Worm (Caenorhabditis elegans) whole organism, late embryonic: ENCODE data around the gene mltn-9.

Experiments used
- K02D7.2 ChIP-seq: sonication (generic microtip); optimal IDR thresholded peaks from 2 replicates; lab custom pipeline; 2017; ENCODE audit warnings: mild to moderate bottlenecking, missing genetic modification characterization, missing compliant biosample characterization
- ceh-31 ChIP-seq: sonication (generic microtip); optimal IDR thresholded peaks from 2 replicates; lab custom pipeline; 2016; ENCODE audit warnings: missing genetic modification characterization, missing compliant biosample characterization
- elt-2 ChIP-seq: sonication (generic microtip); optimal IDR thresholded peaks from 2 replicates; lab custom pipeline; 2016; ENCODE audit warnings: missing genetic modification reagents, missing genetic modification characterization, missing compliant biosample characterization
- hlh-30 ChIP-seq: sonication (generic microtip); optimal IDR thresholded peaks from 2 replicates; lab custom pipeline; 2017; ENCODE audit warnings: antibody characterized with exemption, missing genetic modification characterization, missing compliant biosample characterization; ENCODE audit not compliant: insufficient read depth
- hlh-8 ChIP-seq: sonication (generic microtip); optimal IDR thresholded peaks from 2 replicates; lab custom pipeline; 2016; ENCODE audit warnings: missing genotype, missing genetic modification characterization, missing compliant biosample characterization
- tbx-7 ChIP-seq: sonication (generic microtip); optimal IDR thresholded peaks from 2 replicates; lab custom pipeline; 2016; ENCODE audit warnings: missing genotype, missing genetic modification characterization, missing compliant biosample characterization
- zip-5 ChIP-seq: sonication (generic microtip); optimal IDR thresholded peaks from 2 replicates; lab custom pipeline; 2016; ENCODE audit warnings: missing genetic modification characterization, missing compliant biosample characterization

- TF ChIP-seq elt-2 (no peak), K02D7.2 (tag; lab: Kevin White, UChicago) (no peak), zip-5 (no peak), hlh-8 (tag; lab: Kevin White, UChicago) (no peak), hlh-30 (tag; lab: Kevin White, UChicago) (no peak), ceh-31 (no peak), tbx-7 (tag; lab: Kevin White, UChicago) (no peak)
Observed at ce11 chrII:14672095-14672494, 56.3 kb downstream of the mltn-9 start.
